Worm (Caenorhabditis elegans) whole organism, young adult: ENCODE measurements around the gene R03H10.1.

Source experiments
- B0019.2 ChIP-seq: fragments of 200-800 bp; sonication (Bioruptor generic); conservative IDR thresholded peaks from 2 replicates; pipeline ENCODE4 v1.3.6; 2022; ENCODE audit warnings: missing genetic modification reagents, missing genetic modification characterization, missing compliant biosample characterization
- B0035.1 ChIP-seq: sonication (generic microtip); optimal IDR thresholded peaks from 2 replicates; lab custom pipeline; 2016; ENCODE audit warnings: missing genetic modification characterization, mild to moderate bottlenecking, missing compliant biosample characterization, missing genotype, missing genetic modification reagents
- C17E4.6 ChIP-seq: fragments of 200-800 bp; sonication (Bioruptor generic); IDR thresholded peaks from 2 replicates; pipeline ENCODE4 v1.3.6; 2022; ENCODE audit warnings: missing genetic modification reagents, missing genetic modification characterization, missing compliant biosample characterization
- F33H1.4 ChIP-seq: fragments of 200-800 bp; sonication (Bioruptor generic); IDR thresholded peaks from 2 replicates; pipeline ENCODE4 v1.3.6; 2022; ENCODE audit warnings: missing genetic modification reagents, missing genetic modification characterization, missing compliant biosample characterization
- F39B2.1 ChIP-seq: fragments of 200-800 bp; sonication (Bioruptor generic); IDR thresholded peaks from 2 replicates; pipeline ENCODE4 v1.3.6; 2022; ENCODE audit warnings: missing genetic modification reagents, missing genetic modification characterization, missing compliant biosample characterization
- F49E8.2 ChIP-seq: sonication (generic microtip); optimal IDR thresholded peaks from 3 replicates; lab custom pipeline; 2017; ENCODE audit warnings: missing genetic modification characterization, mild to moderate bottlenecking, missing compliant biosample characterization, antibody characterized with exemption, moderate library complexity; ENCODE audit not compliant: insufficient read depth
- T07F8.4 ChIP-seq: sonication (generic microtip); optimal IDR thresholded peaks from 2 replicates; lab custom pipeline; 2016; ENCODE audit warnings: mild to moderate bottlenecking, missing genetic modification characterization, moderate library complexity, missing compliant biosample characterization
- Y53G8AR.9 ChIP-seq: fragments of 200-800 bp; sonication (Bioruptor generic); conservative IDR thresholded peaks from 2 replicates; pipeline ENCODE4 v1.3.6; 2022; ENCODE audit warnings: missing genetic modification reagents, missing genetic modification characterization, missing compliant biosample characterization
- Y56A3A.18 ChIP-seq: fragments of 200-800 bp; sonication (Bioruptor generic); IDR thresholded peaks from 2 replicates; pipeline ENCODE4 v1.3.6; 2022; ENCODE audit warnings: missing genetic modification reagents, missing genetic modification characterization, missing compliant biosample characterization
- ZK185.1 ChIP-seq: sonication (generic microtip); optimal IDR thresholded peaks from 2 replicates; lab custom pipeline; 2016; ENCODE audit warnings: mild to moderate bottlenecking, missing genetic modification characterization, missing compliant biosample characterization; ENCODE audit not compliant: poor library complexity, severe bottlenecking
- akir-1 ChIP-seq: fragments of 200-800 bp; sonication (Bioruptor generic); optimal IDR thresholded peaks from 2 replicates; lab custom pipeline; 2018; ENCODE audit warnings: mild to moderate bottlenecking, missing genetic modification characterization, moderate library complexity, missing compliant biosample characterization
- ama-1 ChIP-seq, 3 experiments: fragments of 150-350 bp in 1 of 3; sonication (generic microtip) in 2 of 3; optimal IDR thresholded peaks; 2 replicates each; lab custom pipeline; 2014 to 2018; ENCODE audit warnings: missing biosample characterization in 2 of 3, missing genetic modification characterization in 2 of 3, missing genetic modification reagents in 2 of 3
- athp-1 ChIP-seq: sonication (generic microtip); optimal IDR thresholded peaks from 2 replicates; lab custom pipeline; 2017; ENCODE audit warnings: mild to moderate bottlenecking, missing genetic modification characterization, missing compliant biosample characterization
- attf-3 ChIP-seq: fragments of 200-800 bp; sonication (Bioruptor generic); conservative IDR thresholded peaks from 2 replicates; pipeline ENCODE4 v1.3.6; 2022; ENCODE audit warnings: missing genetic modification reagents, missing genetic modification characterization, missing compliant biosample characterization
- attf-5 ChIP-seq: fragments of 200-800 bp; sonication (Bioruptor generic); optimal IDR thresholded peaks from 2 replicates; lab custom pipeline; 2018; ENCODE audit warnings: mild to moderate bottlenecking, missing genetic modification characterization, missing compliant biosample characterization
- bed-1 ChIP-seq: fragments of 200-800 bp; sonication (Bioruptor generic); IDR thresholded peaks from 2 replicates; pipeline ENCODE4 v1.3.6; 2022; ENCODE audit warnings: missing genetic modification reagents, missing genetic modification characterization, missing compliant biosample characterization
- bed-2 ChIP-seq: fragments of 200-800 bp; sonication (Bioruptor generic); IDR thresholded peaks from 2 replicates; pipeline ENCODE4 v1.3.6; 2022; ENCODE audit warnings: missing genetic modification reagents, missing genetic modification characterization, missing compliant biosample characterization
- ceh-100 ChIP-seq: fragments of 200-800 bp; sonication (Bioruptor generic); IDR thresholded peaks from 2 replicates; pipeline ENCODE4 v1.3.6; 2022; ENCODE audit warnings: missing genetic modification reagents, missing genetic modification characterization, missing compliant biosample characterization
- ceh-27 ChIP-seq: fragments of 200-800 bp; sonication (Bioruptor generic); optimal IDR thresholded peaks from 2 replicates; lab custom pipeline; 2018; ENCODE audit warnings: mild to moderate bottlenecking, missing genetic modification characterization, moderate library complexity, missing compliant biosample characterization
- dox-1 ChIP-seq: fragments of 200-800 bp; sonication (Bioruptor generic); IDR thresholded peaks from 2 replicates; pipeline ENCODE4 v1.3.6; 2022; ENCODE audit warnings: missing genetic modification reagents, missing genetic modification characterization, missing compliant biosample characterization
- dpl-1 ChIP-seq: fragments of 150-350 bp; optimal IDR thresholded peaks from 2 replicates; lab custom pipeline; 2014; ENCODE audit warnings: missing biosample characterization, missing genetic modification reagents, missing genetic modification characterization
- efl-1 ChIP-seq: fragments of 150-350 bp; optimal IDR thresholded peaks from 2 replicates; lab custom pipeline; 2014; ENCODE audit warnings: missing biosample characterization, missing genetic modification reagents, missing genetic modification characterization
- egl-44 ChIP-seq: fragments of 200-800 bp; sonication (Bioruptor generic); IDR thresholded peaks from 2 replicates; pipeline ENCODE4 v1.3.6; 2022; ENCODE audit warnings: missing genetic modification reagents, missing genetic modification characterization, missing compliant biosample characterization
- him-1 ChIP-seq: sonication (generic microtip); optimal IDR thresholded peaks from 2 replicates; lab custom pipeline; 2016; ENCODE audit warnings: missing genotype, missing genetic modification reagents, missing genetic modification characterization, missing compliant biosample characterization
- hmg-1.2 ChIP-seq: fragments of 200-800 bp; sonication (Bioruptor generic); IDR thresholded peaks from 2 replicates; pipeline ENCODE4 v1.3.6; 2022; ENCODE audit warnings: missing genetic modification reagents, missing genetic modification characterization, missing compliant biosample characterization
- hrde-1 ChIP-seq: sonication (generic microtip); optimal IDR thresholded peaks from 2 replicates; lab custom pipeline; 2016; ENCODE audit warnings: missing genetic modification characterization, mild to moderate bottlenecking, missing compliant biosample characterization, moderate library complexity, missing genotype, missing genetic modification reagents, borderline replicate concordance
- let-526 ChIP-seq: fragments of 200-800 bp; sonication (Bioruptor generic); IDR thresholded peaks from 2 replicates; pipeline ENCODE4 v1.3.6; 2022; ENCODE audit warnings: missing genetic modification reagents, missing genetic modification characterization, missing compliant biosample characterization
- lin-40 ChIP-seq: sonication (generic microtip); optimal IDR thresholded peaks from 2 replicates; lab custom pipeline; 2016; ENCODE audit warnings: missing genetic modification characterization, mild to moderate bottlenecking, missing compliant biosample characterization, missing genotype, missing genetic modification reagents
- lir-1 ChIP-seq: fragments of 200-800 bp; sonication (Bioruptor generic); conservative IDR thresholded peaks from 2 replicates; pipeline ENCODE4 v1.3.6; 2022; ENCODE audit warnings: missing genetic modification reagents, missing genetic modification characterization, missing compliant biosample characterization
- lsl-1 ChIP-seq: fragments of 200-800 bp; sonication (Bioruptor generic); optimal IDR thresholded peaks from 2 replicates; lab custom pipeline; 2018; ENCODE audit warnings: mild to moderate bottlenecking, missing genetic modification characterization, moderate library complexity, missing compliant biosample characterization
- madf-3 ChIP-seq: fragments of 200-800 bp; sonication (Bioruptor generic); IDR thresholded peaks from 2 replicates; pipeline ENCODE4 v1.3.6; 2022; ENCODE audit warnings: missing genetic modification reagents, missing genetic modification characterization, missing compliant biosample characterization
- madf-6 ChIP-seq: fragments of 200-800 bp; sonication (Bioruptor generic); IDR thresholded peaks from 2 replicates; pipeline ENCODE4 v1.3.6; 2022; ENCODE audit warnings: missing genetic modification reagents, missing genetic modification characterization, missing compliant biosample characterization
- madf-8 ChIP-seq: fragments of 200-800 bp; sonication (Bioruptor generic); conservative IDR thresholded peaks from 2 replicates; pipeline ENCODE4 v1.3.6; 2022; ENCODE audit warnings: missing genetic modification reagents, missing genetic modification characterization, missing compliant biosample characterization
- mcd-1 ChIP-seq: fragments of 200-800 bp; sonication (Bioruptor generic); IDR thresholded peaks from 2 replicates; pipeline ENCODE4 v1.3.6; 2022; ENCODE audit warnings: missing genetic modification reagents, missing genetic modification characterization, missing compliant biosample characterization
- mel-28 ChIP-seq: sonication (generic microtip); optimal IDR thresholded peaks from 2 replicates; lab custom pipeline; 2016; ENCODE audit warnings: borderline replicate concordance, mild to moderate bottlenecking, missing genetic modification characterization, missing compliant biosample characterization
- nfyb-1 ChIP-seq: fragments of 200-800 bp; sonication (Bioruptor generic); IDR thresholded peaks from 2 replicates; pipeline ENCODE4 v1.3.6; 2022; ENCODE audit warnings: missing genetic modification reagents, missing genetic modification characterization, missing compliant biosample characterization
- nhr-179 ChIP-seq: sonication (generic microtip); optimal IDR thresholded peaks from 2 replicates; lab custom pipeline; 2016; ENCODE audit warnings: mild to moderate bottlenecking, missing genetic modification characterization, missing compliant biosample characterization
- nhr-80 ChIP-seq: sonication (generic microtip); optimal IDR thresholded peaks from 2 replicates; lab custom pipeline; 2016; ENCODE audit warnings: missing genetic modification characterization, missing compliant biosample characterization
- pbrm-1 ChIP-seq: fragments of 200-800 bp; sonication (Bioruptor generic); IDR thresholded peaks from 2 replicates; pipeline ENCODE4 v1.3.6; 2022; ENCODE audit warnings: missing genetic modification reagents, missing genetic modification characterization, missing compliant biosample characterization
- rec-8 ChIP-seq, 2 experiments: sonication (generic microtip); optimal IDR thresholded peaks; 2 replicates each; lab custom pipeline; 2016; ENCODE audit warnings: mild to moderate bottlenecking in 2 of 2, missing genetic modification characterization in 2 of 2, missing genetic modification reagents in 2 of 2, missing genotype in 2 of 2, missing biosample characterization in 1 of 2, missing compliant biosample characterization in 1 of 2, moderate library complexity in 1 of 2
- sdz-38 ChIP-seq: sonication (generic microtip); optimal IDR thresholded peaks from 2 replicates; lab custom pipeline; 2016; ENCODE audit warnings: missing genotype, missing genetic modification characterization, missing compliant biosample characterization
- sea-2 ChIP-seq: fragments of 200-800 bp; sonication (Bioruptor generic); IDR thresholded peaks from 2 replicates; pipeline ENCODE4 v1.3.6; 2022; ENCODE audit warnings: missing genetic modification characterization, missing compliant biosample characterization
- somi-1 ChIP-seq: fragments of 200-800 bp; sonication (Bioruptor generic); optimal IDR thresholded peaks from 2 replicates; lab custom pipeline; 2018; ENCODE audit warnings: mild to moderate bottlenecking, missing genetic modification characterization, missing compliant biosample characterization
- sptf-2 ChIP-seq: fragments of 200-800 bp; sonication (Bioruptor generic); optimal IDR thresholded peaks from 2 replicates; lab custom pipeline; 2018; ENCODE audit warnings: mild to moderate bottlenecking, missing genetic modification characterization, missing compliant biosample characterization
- ztf-18 ChIP-seq: sonication (generic microtip); optimal IDR thresholded peaks from 2 replicates; lab custom pipeline; 2016; ENCODE audit warnings: missing genotype, mild to moderate bottlenecking, missing genetic modification characterization, missing compliant biosample characterization
- ztf-25 ChIP-seq: fragments of 200-800 bp; sonication (Bioruptor generic); IDR thresholded peaks from 2 replicates; pipeline ENCODE4 v1.3.6; 2022; ENCODE audit warnings: missing genetic modification reagents, missing genetic modification characterization, missing compliant biosample characterization
- ztf-26 ChIP-seq: sonication (generic microtip); optimal IDR thresholded peaks from 2 replicates; lab custom pipeline; 2017; ENCODE audit warnings: missing genetic modification characterization, missing compliant biosample characterization

R03H10.1 gene

ce11 chrII:4209071-4209747 lies 29.2 kb downstream of the R03H10.1 start, which contains the start of gene F31D5.6:
Gene F31D5.6 (plus strand): TSS chrII:4209697.
- TF ChIP-seq nfyb-1 (GFP tag; lab: Robert Waterston, UW) (0 out of 2 replicates have a peak, but pooled peaks have one; percentile 13), pbrm-1 (GFP tag; lab: Robert Waterston, UW) (no peak), dpl-1 (GFP tag; lab: Kevin White, UChicago) (no peak), sdz-38 (tag; lab: Kevin White, UChicago) (no peak), sea-2 (GFP tag; lab: Robert Waterston, UW) (no peak), rec-8 (tag; optimal IDR thresholded peaks at IDR 0.05; lab: Kevin White, UChicago) (no peak), ceh-100 (GFP tag; lab: Robert Waterston, UW) (no peak), F39B2.1 (GFP tag; lab: Robert Waterston, UW) (no peak), C17E4.6 (GFP tag; lab: Robert Waterston, UW) (no peak), efl-1 (GFP tag; lab: Kevin White, UChicago) (no peak), F49E8.2 (no peak), hrde-1 (tag; lab: Kevin White, UChicago) (no peak), lsl-1 (GFP tag; lab: Kevin White, UChicago) (no peak), madf-6 (GFP tag; lab: Robert Waterston, UW) (peak; percentile 81), nhr-80 (tag; lab: Kevin White, UChicago) (no peak), ceh-27 (GFP tag; lab: Kevin White, UChicago) (no peak), sptf-2 (GFP tag; lab: Kevin White, UChicago) (no peak), nhr-179 (tag; lab: Kevin White, UChicago) (no peak), madf-8 (GFP tag; lab: Robert Waterston, UW) (peak; percentile 40; the same call in 1 of the 2 replicates), lin-40 (tag; lab: Kevin White, UChicago) (no peak), T07F8.4 (tag; lab: Kevin White, UChicago) (no peak), attf-3 (GFP tag; lab: Robert Waterston, UW) (no peak), mcd-1 (GFP tag; lab: Robert Waterston, UW) (no peak), madf-3 (no peak), F33H1.4 (GFP tag; lab: Robert Waterston, UW) (no peak), ztf-18 (tag; lab: Kevin White, UChicago) (no peak), attf-5 (GFP tag; lab: Kevin White, UChicago) (no peak), ama-1 (optimal IDR thresholded peaks at IDR 0.05; lab: Kevin White, UChicago) (no peak), ama-1 (GFP tag; optimal IDR thresholded peaks at IDR 0.05; lab: Kevin White, UChicago) (no peak), akir-1 (GFP tag; lab: Kevin White, UChicago) (no peak), hmg-1.2 (GFP tag; lab: Robert Waterston, UW) (0 out of 2 replicates have a peak, but pooled peaks have one; percentile 12), B0019.2 (no peak), ztf-26 (tag; lab: Kevin White, UChicago) (no peak), bed-2 (GFP tag; lab: Robert Waterston, UW) (no peak), mel-28 (tag; lab: Kevin White, UChicago) (no peak), dox-1 (GFP tag; lab: Robert Waterston, UW) (peak; percentile 21; the same call in 1 of the 2 replicates), athp-1 (tag; lab: Kevin White, UChicago) (no peak), him-1 (tag; lab: Kevin White, UChicago) (no peak), egl-44 (GFP tag; lab: Robert Waterston, UW) (no peak), let-526 (GFP tag; lab: Robert Waterston, UW) (0 out of 2 replicates have a peak, but pooled peaks have one; percentile 22), Y56A3A.18 (GFP tag; lab: Robert Waterston, UW) (no peak), B0035.1 (tag; lab: Kevin White, UChicago) (no peak), Y53G8AR.9 (GFP tag; lab: Robert Waterston, UW) (no peak), lir-1 (no peak), bed-1 (GFP tag; lab: Robert Waterston, UW) (no peak), ztf-25 (no peak), somi-1 (GFP tag; lab: Kevin White, UChicago) (no peak), ZK185.1 (tag; lab: Kevin White, UChicago) (no peak)
